Worm (Caenorhabditis elegans) whole organism, L4 larva: ENCODE results near the gene gon-14.
A peak's percentile ranks its signal among the peaks of the same experiment; 100 is the strongest.

Source experiments
- F37D6.2 ChIP-seq: sonication (generic microtip); optimal IDR thresholded peaks from 2 replicates; lab custom pipeline; 2016; ENCODE audit warnings: mild to moderate bottlenecking, missing genetic modification characterization, missing compliant biosample characterization
- F49E8.2 ChIP-seq: sonication (generic microtip); optimal IDR thresholded peaks from 2 replicates; lab custom pipeline; 2016; ENCODE audit warnings: missing compliant biosample characterization, mild to moderate bottlenecking, missing genetic modification characterization, borderline replicate concordance
- R02D3.7 ChIP-seq: fragments of 150-350 bp; sonication (generic microtip); optimal IDR thresholded peaks from 3 replicates; lab custom pipeline; 2014; ENCODE audit warnings: missing biosample characterization, missing genetic modification characterization
- Y105C5A.15 ChIP-seq: fragments of 200-800 bp; sonication (Bioruptor generic); IDR thresholded peaks from 2 replicates; pipeline ENCODE4 v1.3.6; 2022; ENCODE audit warnings: missing genetic modification characterization, missing compliant biosample characterization
- Y48G9A.11 ChIP-seq: fragments of 200-800 bp; sonication (Bioruptor generic); IDR thresholded peaks from 2 replicates; pipeline ENCODE4 v1.3.6; 2022; ENCODE audit warnings: missing genetic modification reagents, missing genetic modification characterization, missing compliant biosample characterization
- Y75B8A.6 ChIP-seq: fragments of 200-800 bp; sonication (Bioruptor generic); IDR thresholded peaks from 2 replicates; pipeline ENCODE4 v1.3.6; 2022; ENCODE audit warnings: missing genetic modification reagents, missing genetic modification characterization, missing compliant biosample characterization
- aha-1 ChIP-seq: fragments of 150-350 bp; peaks from one replicate; lab custom pipeline; 2014; ENCODE audit warnings: missing biosample characterization, missing genetic modification characterization
- ama-1 ChIP-seq: fragments of 150-350 bp; optimal IDR thresholded peaks from 2 replicates; lab custom pipeline; 2014; ENCODE audit warnings: inconsistent platforms, mixed read lengths
- arid-1 ChIP-seq: fragments of 200-800 bp; sonication (Bioruptor generic); conservative IDR thresholded peaks from 2 replicates; pipeline ENCODE4 v1.3.6; 2022; ENCODE audit warnings: missing genetic modification reagents, missing genetic modification characterization, missing compliant biosample characterization
- ceh-20 ChIP-seq: fragments of 200-800 bp; sonication (Bioruptor generic); IDR thresholded peaks from 2 replicates; pipeline ENCODE4 v1.3.6; 2022; ENCODE audit warnings: missing genetic modification reagents, missing genetic modification characterization, missing compliant biosample characterization
- ceh-44 ChIP-seq: fragments of 200-800 bp; sonication (Bioruptor generic); IDR thresholded peaks from 2 replicates; pipeline ENCODE4 v1.3.6; 2022; ENCODE audit warnings: missing genetic modification reagents, missing genetic modification characterization, missing compliant biosample characterization
- ces-1 ChIP-seq: fragments of 150-350 bp; sonication (generic microtip); optimal IDR thresholded peaks from 4 replicates; lab custom pipeline; 2014; ENCODE audit warnings: missing biosample characterization, missing genetic modification reagents, missing genetic modification characterization
- ctbp-1 ChIP-seq: fragments of 200-800 bp; sonication (Bioruptor generic); IDR thresholded peaks from 2 replicates; pipeline ENCODE4 v1.3.6; 2022; ENCODE audit warnings: missing genetic modification reagents, missing genetic modification characterization, missing compliant biosample characterization
- daf-12 ChIP-seq: fragments of 150-350 bp; optimal IDR thresholded peaks from 2 replicates; lab custom pipeline; 2014; ENCODE audit warnings: missing biosample characterization, missing genetic modification reagents, missing genetic modification characterization
- daf-16 ChIP-seq, 3 experiments: sonication (generic microtip); optimal IDR thresholded peaks; 2 replicates each; lab custom pipeline; 2016 to 2017; ENCODE audit warnings: missing genetic modification characterization in 3 of 3, missing genetic modification reagents in 3 of 3, mild to moderate bottlenecking in 2 of 3, missing compliant biosample characterization in 2 of 3, missing biosample characterization in 1 of 3, moderate library complexity in 1 of 3
- dmd-6 ChIP-seq: fragments of 200-800 bp; sonication (Bioruptor generic); IDR thresholded peaks from 2 replicates; pipeline ENCODE4 v1.3.6; 2022; ENCODE audit warnings: missing genetic modification reagents, missing genetic modification characterization, missing compliant biosample characterization
- dmd-8 ChIP-seq: fragments of 200-800 bp; sonication (Bioruptor generic); IDR thresholded peaks from 2 replicates; pipeline ENCODE4 v1.3.6; 2022; ENCODE audit warnings: missing genetic modification characterization, missing compliant biosample characterization
- dpl-1 ChIP-seq: fragments of 150-350 bp; optimal IDR thresholded peaks from 2 replicates; lab custom pipeline; 2014; ENCODE audit warnings: missing biosample characterization, missing genetic modification reagents, missing genetic modification characterization
- duxl-1 ChIP-seq: sonication (generic microtip); optimal IDR thresholded peaks from 2 replicates; lab custom pipeline; 2016; ENCODE audit warnings: mild to moderate bottlenecking, missing genetic modification characterization, moderate library complexity, missing compliant biosample characterization; ENCODE audit not compliant: poor library complexity
- egl-43 ChIP-seq: fragments of 200-800 bp; sonication (Bioruptor generic); IDR thresholded peaks from 2 replicates; pipeline ENCODE4 v1.3.6; 2022; ENCODE audit warnings: missing genetic modification reagents, missing genetic modification characterization, missing compliant biosample characterization
- fkh-10 ChIP-seq: fragments of 150-350 bp; optimal IDR thresholded peaks from 2 replicates; lab custom pipeline; 2014; ENCODE audit warnings: missing biosample characterization, missing genetic modification reagents, missing genetic modification characterization
- gei-8 ChIP-seq: fragments of 200-800 bp; sonication (Bioruptor generic); optimal IDR thresholded peaks from 2 replicates; lab custom pipeline; 2018; ENCODE audit warnings: mild to moderate bottlenecking, missing genetic modification characterization, missing compliant biosample characterization
- hif-1 ChIP-seq, 2 experiments: sonication (generic microtip); optimal IDR thresholded peaks; 2 replicates each; lab custom pipeline; 2016 to 2017; ENCODE audit warnings: missing compliant biosample characterization in 2 of 2, missing genetic modification characterization in 2 of 2, missing genetic modification reagents in 2 of 2, missing genotype in 2 of 2, mild to moderate bottlenecking in 1 of 2
- hlh-11 ChIP-seq: fragments of 200-800 bp; sonication (Bioruptor generic); optimal IDR thresholded peaks from 2 replicates; lab custom pipeline; 2018; ENCODE audit warnings: mild to moderate bottlenecking, missing genetic modification characterization, missing compliant biosample characterization
- hlh-30 ChIP-seq: sonication (generic microtip); optimal IDR thresholded peaks from 2 replicates; lab custom pipeline; 2017; ENCODE audit warnings: antibody characterized with exemption, mild to moderate bottlenecking, missing genetic modification characterization, missing compliant biosample characterization; ENCODE audit not compliant: insufficient read depth
- lin-13 ChIP-seq: fragments of 150-350 bp; optimal IDR thresholded peaks from 2 replicates; lab custom pipeline; 2014; ENCODE audit warnings: missing biosample characterization, missing genetic modification reagents, missing genetic modification characterization
- lin-15B ChIP-seq: fragments of 150-350 bp; sonication (generic microtip); optimal IDR thresholded peaks from 3 replicates; lab custom pipeline; 2014; ENCODE audit warnings: missing biosample characterization, missing genetic modification characterization
- lir-3 ChIP-seq: sonication (generic microtip); optimal IDR thresholded peaks from 2 replicates; lab custom pipeline; 2016; ENCODE audit warnings: mild to moderate bottlenecking, missing genetic modification characterization, missing compliant biosample characterization
- lsy-2 ChIP-seq, 2 experiments: fragments of 150-350 bp in 1 of 2; sonication (generic microtip) in 1 of 2; optimal IDR thresholded peaks; 2 replicates each; lab custom pipeline; 2014 to 2017; ENCODE audit warnings: missing biosample characterization in 2 of 2, missing genetic modification characterization in 2 of 2
- madf-9 ChIP-seq: fragments of 200-800 bp; sonication (Bioruptor generic); conservative IDR thresholded peaks from 2 replicates; pipeline ENCODE4 v1.3.6; 2022; ENCODE audit warnings: missing genetic modification reagents, missing genetic modification characterization, missing compliant biosample characterization
- mdl-1 ChIP-seq, 2 experiments: fragments of 150-350 bp in 1 of 2; sonication (generic microtip) in 1 of 2; optimal IDR thresholded peaks; 2 replicates each; lab custom pipeline; 2014 to 2017; ENCODE audit warnings: missing biosample characterization in 2 of 2, missing genetic modification characterization in 2 of 2
- mep-1 ChIP-seq: fragments of 150-350 bp; sonication (generic microtip); optimal IDR thresholded peaks from 3 replicates; lab custom pipeline; 2014; ENCODE audit warnings: missing biosample characterization, missing genetic modification characterization
- mes-2 ChIP-seq: sonication (generic microtip); optimal IDR thresholded peaks from 2 replicates; lab custom pipeline; 2016; ENCODE audit warnings: missing genotype, mild to moderate bottlenecking, missing genetic modification characterization, missing compliant biosample characterization; ENCODE audit not compliant: poor library complexity, severe bottlenecking
- mxl-2 ChIP-seq: fragments of 200-800 bp; sonication (Bioruptor generic); conservative IDR thresholded peaks from 2 replicates; pipeline ENCODE4 v1.3.6; 2022; ENCODE audit warnings: missing genetic modification reagents, missing genetic modification characterization, missing compliant biosample characterization
- mxl-3 ChIP-seq: fragments of 200-800 bp; sonication (Bioruptor generic); optimal IDR thresholded peaks from 2 replicates; lab custom pipeline; 2018; ENCODE audit warnings: mild to moderate bottlenecking, missing genetic modification characterization, missing compliant biosample characterization
- nhr-102 ChIP-seq: sonication (generic microtip); optimal IDR thresholded peaks from 2 replicates; lab custom pipeline; 2016; ENCODE audit warnings: mild to moderate bottlenecking, missing genetic modification characterization, moderate library complexity, missing compliant biosample characterization
- nhr-11 ChIP-seq: fragments of 150-350 bp; optimal IDR thresholded peaks from 2 replicates; lab custom pipeline; 2014; ENCODE audit warnings: missing biosample characterization, missing genetic modification characterization
- rbr-2 ChIP-seq: sonication (generic microtip); optimal IDR thresholded peaks from 2 replicates; lab custom pipeline; 2016; ENCODE audit warnings: missing genotype, missing genetic modification characterization, missing compliant biosample characterization
- set-16 ChIP-seq: fragments of 200-800 bp; sonication (Bioruptor generic); IDR thresholded peaks from 2 replicates; pipeline ENCODE4 v1.3.6; 2022; ENCODE audit warnings: missing genetic modification reagents, missing genetic modification characterization, missing compliant biosample characterization
- skn-1 ChIP-seq: fragments of 150-350 bp; optimal IDR thresholded peaks from 2 replicates; lab custom pipeline; 2014; ENCODE audit warnings: missing biosample characterization, missing genetic modification characterization
- snpc-1.2 ChIP-seq: fragments of 200-800 bp; sonication (Bioruptor generic); IDR thresholded peaks from 2 replicates; pipeline ENCODE4 v1.3.6; 2022; ENCODE audit warnings: missing genetic modification reagents, missing genetic modification characterization, missing compliant biosample characterization
- spr-3 ChIP-seq: fragments of 200-800 bp; sonication (Bioruptor generic); optimal IDR thresholded peaks from 2 replicates; lab custom pipeline; 2018; ENCODE audit warnings: mild to moderate bottlenecking, missing genetic modification characterization, missing compliant biosample characterization
- tra-1 ChIP-seq: fragments of 200-800 bp; sonication (Bioruptor generic); IDR thresholded peaks from 2 replicates; pipeline ENCODE4 v1.3.6; 2022; ENCODE audit warnings: missing genetic modification reagents, missing genetic modification characterization, missing compliant biosample characterization
- vab-7 ChIP-seq: fragments of 200-800 bp; sonication (Bioruptor generic); IDR thresholded peaks from 2 replicates; pipeline ENCODE4 v1.3.6; 2022; ENCODE audit warnings: missing genetic modification reagents, missing genetic modification characterization, missing compliant biosample characterization
- zfp-3 ChIP-seq: fragments of 200-800 bp; sonication (Bioruptor generic); conservative IDR thresholded peaks from 2 replicates; pipeline ENCODE4 v1.3.6; 2022; ENCODE audit warnings: missing genetic modification reagents, missing genetic modification characterization, missing compliant biosample characterization
- zip-11 ChIP-seq: fragments of 200-800 bp; sonication (Bioruptor generic); IDR thresholded peaks from 2 replicates; pipeline ENCODE4 v1.3.6; 2022; ENCODE audit warnings: missing genetic modification characterization, missing compliant biosample characterization
- ztf-11 ChIP-seq: fragments of 150-350 bp; optimal IDR thresholded peaks from 2 replicates; lab custom pipeline; 2014; ENCODE audit warnings: missing biosample characterization, missing genetic modification characterization

gon-14 gene

DNA sequence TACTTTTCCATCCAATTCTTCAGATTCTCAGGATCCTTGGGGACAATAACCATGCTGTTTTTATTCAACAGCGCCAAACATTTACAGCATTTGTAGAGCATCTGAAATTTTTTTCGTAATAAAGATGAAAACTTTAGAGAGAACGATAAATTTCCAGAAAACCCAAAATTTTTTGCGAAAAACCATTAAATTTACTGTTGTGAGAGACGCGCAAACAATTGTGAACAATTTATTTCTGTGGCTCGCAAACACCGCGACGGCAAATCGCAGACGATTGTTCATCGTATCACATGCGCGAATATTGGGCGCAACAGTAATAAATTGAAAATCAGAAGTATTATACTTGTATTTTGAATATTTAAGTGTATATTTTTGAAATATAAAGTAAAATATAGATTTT, at the start of gene gon-14:
gon-14 (minus strand) TSS at position 101 of the 400 bp plus-strand sequence.
- TF ChIP-seq lir-3 (tag; lab: Kevin White, UChicago) (no peak), ceh-44 (GFP tag; lab: Robert Waterston, UW) (no peak), ceh-20 (GFP tag; lab: Robert Waterston, UW) (no peak), Y75B8A.6 (GFP tag; lab: Robert Waterston, UW) (no peak), mes-2 (tag; lab: Kevin White, UChicago) (no peak), ces-1 (no peak), dmd-6 (GFP tag; lab: Robert Waterston, UW) (no peak), skn-1 (tag; lab: Kevin White, UChicago) (no peak), lin-13 (GFP tag; lab: Kevin White, UChicago) (no peak), gei-8 (GFP tag; lab: Kevin White, UChicago) (no peak), mep-1 (tag; lab: Kevin White, UChicago) (no peak), snpc-1.2 (GFP tag; lab: Robert Waterston, UW) (no peak), nhr-11 (tag; lab: Kevin White, UChicago) (no peak), R02D3.7 (tag; lab: Kevin White, UChicago) (no peak), hlh-30 (tag; lab: Kevin White, UChicago) (no peak), vab-7 (GFP tag; lab: Robert Waterston, UW) (no peak), dpl-1 (GFP tag; lab: Kevin White, UChicago) (no peak)

DNA sequence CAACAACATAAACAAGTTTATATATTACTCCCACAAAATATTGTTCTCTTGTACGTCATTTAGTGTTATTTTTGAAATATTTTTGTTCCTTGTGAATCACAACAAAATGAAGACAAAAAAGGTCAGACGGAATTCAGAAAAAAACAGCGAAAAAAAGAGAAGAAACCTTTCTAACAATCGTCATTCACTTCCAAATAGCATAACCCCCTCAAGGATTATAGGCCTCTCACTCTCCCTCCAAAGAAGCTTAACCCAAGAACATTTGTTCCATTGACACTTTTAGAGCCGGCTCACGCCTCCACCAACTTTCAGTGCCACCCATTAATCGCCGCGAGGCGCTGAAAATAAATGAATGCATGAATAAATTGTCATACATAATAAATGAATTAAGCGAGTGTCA, 48.6 kb upstream of the gon-14 start:
- TF ChIP-seq daf-16 (GFP tag; optimal IDR thresholded peaks at IDR 0.05; lab: Kevin White, UChicago), result no peak
- TF ChIP-seq daf-16 (tag; optimal IDR thresholded peaks at IDR 0.05; lab: Kevin White, UChicago), result no peak
- peak; percentile 92 for TF ChIP-seq aha-1 (tag; lab: Kevin White, UChicago)

DNA sequence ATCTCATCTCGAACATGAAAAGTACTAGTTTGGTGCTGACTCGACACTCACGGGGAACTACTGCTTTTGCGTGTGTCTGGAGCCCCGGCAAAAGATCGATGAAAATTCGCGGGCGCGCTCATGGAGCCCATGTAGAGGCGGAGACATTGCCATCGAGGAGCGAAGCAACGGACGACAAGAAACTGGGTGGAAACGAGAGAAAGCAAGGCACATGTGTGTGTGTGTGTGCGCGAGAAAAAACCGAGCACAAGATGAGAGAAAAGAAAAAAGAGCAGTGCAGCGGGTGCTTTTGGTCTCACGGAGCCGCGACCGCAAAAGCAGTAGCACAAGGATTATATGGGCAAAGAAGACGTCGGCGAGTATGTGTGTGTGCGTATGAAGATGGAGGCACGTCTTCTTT, 47.8 kb upstream of the gon-14 start:
- TF ChIP-seq spr-3 (GFP tag; lab: Kevin White, UChicago), result no peak
- no peak for TF ChIP-seq ama-1 (lab: Kevin White, UChicago)
- no peak for TF ChIP-seq daf-12 (tag; lab: Kevin White, UChicago)
- TF ChIP-seq egl-43 (GFP tag; lab: Robert Waterston, UW), result peak; percentile 74
- TF ChIP-seq hlh-11, result peak; percentile 35
- peak in 1 of 2 experiments; percentile 83 for TF ChIP-seq mdl-1 (tag; optimal IDR thresholded peaks at IDR 0.05; lab: Kevin White, UChicago)
- peak; percentile 85 for TF ChIP-seq aha-1 (tag; lab: Kevin White, UChicago)
- TF ChIP-seq tra-1, result no peak
- TF ChIP-seq mep-1 (tag; lab: Kevin White, UChicago), result peak; percentile 57
- TF ChIP-seq lsy-2 (tag; optimal IDR thresholded peaks at IDR 0.05; lab: Kevin White, UChicago), result peak in 1 of 2 experiments; percentile 19
- TF ChIP-seq lin-15B, result no peak
- TF ChIP-seq mxl-3, result peak; percentile 24
- no peak for TF ChIP-seq duxl-1 (tag; lab: Kevin White, UChicago)
- TF ChIP-seq set-16, result peak; percentile 64
- TF ChIP-seq fkh-10, result peak; percentile 69
- peak; percentile 85 for TF ChIP-seq hlh-30 (tag; lab: Kevin White, UChicago)
- TF ChIP-seq madf-9 (GFP tag; lab: Robert Waterston, UW), result no peak
- TF ChIP-seq hif-1 (tag; optimal IDR thresholded peaks at IDR 0.05; lab: Kevin White, UChicago), result peak in 1 of 2 experiments; percentile 62
- 0 out of 2 replicates have a peak, but pooled peaks have one; percentile 24 for TF ChIP-seq Y48G9A.11 (GFP tag; lab: Robert Waterston, UW)
- peak; percentile 74 for TF ChIP-seq rbr-2 (tag; lab: Kevin White, UChicago)
- no peak for TF ChIP-seq ztf-11
- TF ChIP-seq dmd-8, result no peak
- TF ChIP-seq Y105C5A.15, result no peak
- TF ChIP-seq mxl-2 (GFP tag; lab: Robert Waterston, UW), result no peak
- TF ChIP-seq F49E8.2, result no peak
- no peak for TF ChIP-seq zip-11 (GFP tag; lab: Robert Waterston, UW)
- no peak for TF ChIP-seq ctbp-1 (GFP tag; lab: Robert Waterston, UW)
- peak; percentile 30 for TF ChIP-seq F37D6.2 (tag; lab: Kevin White, UChicago)
- TF ChIP-seq zfp-3 (GFP tag; lab: Robert Waterston, UW), result no peak
- TF ChIP-seq nhr-102 (tag; lab: Kevin White, UChicago), result no peak
- no peak for TF ChIP-seq arid-1
